Worm (Caenorhabditis elegans) whole organism, midembryonic: ENCODE measurements around the gene C17C3.5.

ENCODE experiments used
- T22C8.4 ChIP-seq: fragments of 200-800 bp; sonication (Bioruptor generic); IDR thresholded peaks from 2 replicates; pipeline ENCODE4 v1.3.6; 2022; ENCODE audit warnings: missing genetic modification characterization, missing compliant biosample characterization
- cog-1 ChIP-seq: sonication (generic microtip); optimal IDR thresholded peaks from 2 replicates; lab custom pipeline; 2016; ENCODE audit warnings: missing genetic modification characterization, missing compliant biosample characterization
- flt-1 ChIP-seq: fragments of 200-800 bp; sonication (Bioruptor generic); IDR thresholded peaks from 2 replicates; pipeline ENCODE4 v1.3.6; 2022; ENCODE audit warnings: missing genetic modification characterization, missing compliant biosample characterization
- klf-2 ChIP-seq: fragments of 200-800 bp; sonication (Bioruptor generic); conservative IDR thresholded peaks from 2 replicates; pipeline ENCODE4 v1.3.6; 2022; ENCODE audit warnings: missing genetic modification reagents, missing genetic modification characterization, missing compliant biosample characterization
- med-1 ChIP-seq: sonication (generic microtip); optimal IDR thresholded peaks from 2 replicates; lab custom pipeline; 2017; ENCODE audit warnings: missing genetic modification characterization, mild to moderate bottlenecking, missing compliant biosample characterization, antibody characterized with exemption, missing genetic modification reagents; ENCODE audit not compliant: insufficient read depth
- ref-1 ChIP-seq: fragments of 200-800 bp; sonication (Bioruptor generic); conservative IDR thresholded peaks from 2 replicates; pipeline ENCODE4 v1.3.6; 2022; ENCODE audit warnings: missing genetic modification reagents, missing genetic modification characterization, missing compliant biosample characterization
- tab-1 ChIP-seq: fragments of 200-800 bp; sonication (Bioruptor generic); IDR thresholded peaks from 2 replicates; pipeline ENCODE4 v1.3.6; 2022; ENCODE audit warnings: missing genetic modification characterization, missing compliant biosample characterization
- ztf-23 ChIP-seq: fragments of 200-800 bp; sonication (Bioruptor generic); IDR thresholded peaks from 2 replicates; pipeline ENCODE4 v1.3.6; 2022; ENCODE audit warnings: missing genetic modification reagents, missing genetic modification characterization, missing compliant biosample characterization
- ztf-29 ChIP-seq: fragments of 200-800 bp; sonication (Bioruptor generic); IDR thresholded peaks from 2 replicates; pipeline ENCODE4 v1.3.6; 2022; ENCODE audit warnings: missing genetic modification reagents, missing genetic modification characterization, missing compliant biosample characterization

The C17C3.5 gene

DNA sequence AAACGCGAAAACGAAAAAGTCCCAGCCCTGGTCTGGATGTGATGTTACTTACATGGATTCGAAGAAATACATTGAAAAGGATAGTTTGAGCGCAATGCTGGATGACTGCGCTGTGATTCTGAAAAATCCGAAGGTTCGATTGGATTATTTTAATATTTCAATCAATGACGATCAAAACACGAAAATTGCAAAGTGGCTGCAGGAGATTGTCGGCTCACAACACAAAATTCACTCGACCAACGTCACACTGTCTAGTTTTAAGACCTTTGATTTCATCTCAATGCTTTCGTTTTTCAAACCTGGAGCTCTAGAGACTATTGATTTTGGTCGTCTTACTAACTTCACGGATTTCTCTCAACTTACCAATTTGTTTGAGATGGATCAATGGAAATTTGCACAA, at the start of gene C17C3.5:
Gene C17C3.5 (plus strand): TSS at position 301 of the 400 bp plus-strand sequence.
- no peak for TF ChIP-seq T22C8.4 (GFP tag; lab: Robert Waterston, UW)
- no peak for TF ChIP-seq flt-1 (GFP tag; lab: Robert Waterston, UW)
- no peak for TF ChIP-seq tab-1 (GFP tag; lab: Robert Waterston, UW)
- TF ChIP-seq klf-2 (GFP tag; lab: Robert Waterston, UW), result no peak
- TF ChIP-seq ref-1, result no peak
- TF ChIP-seq ztf-23 (GFP tag; lab: Robert Waterston, UW), result no peak
- TF ChIP-seq med-1 (GFP tag; lab: Kevin White, UChicago), result no peak
- TF ChIP-seq cog-1, result no peak
- TF ChIP-seq ztf-29 (GFP tag; lab: Robert Waterston, UW), result no peak

DNA sequence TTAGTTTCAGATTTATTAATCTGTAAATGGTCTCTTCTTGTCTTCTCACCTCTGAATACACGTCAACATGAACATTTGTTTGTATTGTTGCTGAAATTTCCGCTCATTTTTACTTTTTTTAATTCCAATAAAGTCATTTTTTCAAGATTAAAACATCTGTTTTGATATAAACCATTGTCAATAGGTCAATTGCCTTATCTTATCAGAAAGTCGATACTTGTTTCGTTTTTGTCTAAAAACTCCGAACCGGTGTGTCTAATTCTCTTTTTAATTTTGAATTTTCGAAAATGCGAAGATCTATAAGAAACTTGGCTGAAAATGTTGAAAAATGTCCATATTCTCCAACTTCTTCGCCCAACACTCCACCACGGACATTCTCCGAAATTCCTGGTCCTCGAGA, 47.9 kb upstream of the C17C3.5 start, which contains the start of gene cyp-44A1:
Gene cyp-44A1 (plus strand): TSS at position 285 of the 400 bp plus-strand sequence.
- TF ChIP-seq flt-1 (GFP tag; lab: Robert Waterston, UW), result no peak
- no peak for TF ChIP-seq T22C8.4 (GFP tag; lab: Robert Waterston, UW)
- TF ChIP-seq klf-2 (GFP tag; lab: Robert Waterston, UW), result no peak
- no peak for TF ChIP-seq ztf-29 (GFP tag; lab: Robert Waterston, UW)
- no peak for TF ChIP-seq ref-1
- TF ChIP-seq cog-1, result no peak
- no peak for TF ChIP-seq tab-1 (GFP tag; lab: Robert Waterston, UW)
- TF ChIP-seq ztf-23 (GFP tag; lab: Robert Waterston, UW), result no peak
- no peak for TF ChIP-seq med-1 (GFP tag; lab: Kevin White, UChicago)

DNA sequence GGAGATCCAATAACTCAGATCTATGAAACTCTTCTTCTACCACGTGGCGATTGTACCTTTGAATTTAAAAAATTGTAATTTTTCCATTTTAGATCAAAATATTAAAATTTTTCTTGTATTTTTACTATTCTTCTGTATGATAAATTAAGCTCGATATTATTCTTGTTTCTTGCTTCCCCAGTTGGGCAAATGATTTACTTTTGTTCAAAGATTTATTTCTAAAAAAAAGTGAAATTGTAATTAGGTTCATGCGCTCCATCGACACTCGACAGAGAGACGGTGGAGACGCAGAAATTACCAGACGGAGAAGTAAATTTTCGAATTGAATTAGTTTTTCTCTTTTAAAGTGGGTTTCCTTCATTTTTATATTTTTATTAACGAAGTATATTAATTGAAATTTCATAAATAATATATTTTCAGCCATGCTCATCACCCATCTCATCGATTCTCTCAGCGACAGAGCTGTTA, 45.8 kb upstream of the C17C3.5 start, which contains the start of gene npp-24:
Gene npp-24 (plus strand): TSS at position 51 of the 468 bp plus-strand sequence.
- TF ChIP-seq tab-1 (GFP tag; lab: Robert Waterston, UW), result no peak
- TF ChIP-seq med-1 (GFP tag; lab: Kevin White, UChicago), result no peak
- TF ChIP-seq T22C8.4 (GFP tag; lab: Robert Waterston, UW), result no peak
- TF ChIP-seq flt-1 (GFP tag; lab: Robert Waterston, UW), result no peak
- TF ChIP-seq ztf-29 (GFP tag; lab: Robert Waterston, UW), result no peak
- TF ChIP-seq ref-1, result no peak
- TF ChIP-seq ztf-23 (GFP tag; lab: Robert Waterston, UW), result no peak
- no peak for TF ChIP-seq cog-1
- TF ChIP-seq klf-2 (GFP tag; lab: Robert Waterston, UW), result no peak

DNA sequence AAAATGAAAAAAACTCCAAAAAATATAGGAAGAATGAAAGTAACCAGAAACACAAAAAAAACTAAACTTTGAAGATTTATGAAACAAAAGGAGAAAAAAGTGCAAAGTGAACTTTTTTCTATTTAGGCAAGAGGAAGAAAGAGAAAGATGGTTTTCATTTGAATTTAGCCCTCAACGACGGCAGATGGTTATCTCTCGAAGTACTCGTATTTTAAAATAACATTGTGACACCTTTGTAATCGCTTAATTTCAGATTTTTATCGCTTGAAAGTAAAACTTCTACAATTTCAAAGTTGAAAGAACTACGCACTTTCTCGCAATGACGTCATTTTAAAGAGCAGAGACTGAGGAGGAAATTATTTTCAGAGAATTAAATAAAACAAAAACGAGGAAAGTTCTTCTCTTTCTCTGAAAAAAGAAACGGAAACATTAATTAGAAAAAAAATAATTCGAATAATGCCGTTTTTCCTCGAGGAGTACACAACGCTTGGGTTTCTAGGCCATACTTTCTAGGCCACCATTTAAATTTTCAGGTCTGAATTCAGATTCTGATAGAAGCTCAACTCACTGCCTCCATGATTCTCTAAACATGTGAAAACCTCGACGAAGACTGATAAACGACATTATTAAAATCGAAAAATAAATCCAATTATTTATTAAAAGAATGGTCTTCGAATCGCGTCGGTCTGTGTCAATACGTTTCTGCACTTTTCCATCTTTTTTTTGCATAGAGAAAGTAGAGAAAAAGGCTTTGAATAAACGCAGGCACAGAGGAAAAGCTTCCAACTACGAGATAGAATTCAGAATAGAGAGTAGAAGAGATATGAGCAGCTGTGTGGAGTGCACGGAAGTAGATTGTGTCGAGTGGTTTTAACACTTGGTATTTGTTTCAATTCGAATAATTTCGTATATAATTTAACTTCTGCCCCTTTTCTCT, 39.9 kb upstream of the C17C3.5 start:
- TF ChIP-seq ref-1 (no peak), tab-1 (GFP tag; lab: Robert Waterston, UW) (no peak), med-1 (GFP tag; lab: Kevin White, UChicago) (no peak), cog-1 (peak; percentile 44), flt-1 (GFP tag; lab: Robert Waterston, UW) (no peak), ztf-29 (GFP tag; lab: Robert Waterston, UW) (no peak)

DNA sequence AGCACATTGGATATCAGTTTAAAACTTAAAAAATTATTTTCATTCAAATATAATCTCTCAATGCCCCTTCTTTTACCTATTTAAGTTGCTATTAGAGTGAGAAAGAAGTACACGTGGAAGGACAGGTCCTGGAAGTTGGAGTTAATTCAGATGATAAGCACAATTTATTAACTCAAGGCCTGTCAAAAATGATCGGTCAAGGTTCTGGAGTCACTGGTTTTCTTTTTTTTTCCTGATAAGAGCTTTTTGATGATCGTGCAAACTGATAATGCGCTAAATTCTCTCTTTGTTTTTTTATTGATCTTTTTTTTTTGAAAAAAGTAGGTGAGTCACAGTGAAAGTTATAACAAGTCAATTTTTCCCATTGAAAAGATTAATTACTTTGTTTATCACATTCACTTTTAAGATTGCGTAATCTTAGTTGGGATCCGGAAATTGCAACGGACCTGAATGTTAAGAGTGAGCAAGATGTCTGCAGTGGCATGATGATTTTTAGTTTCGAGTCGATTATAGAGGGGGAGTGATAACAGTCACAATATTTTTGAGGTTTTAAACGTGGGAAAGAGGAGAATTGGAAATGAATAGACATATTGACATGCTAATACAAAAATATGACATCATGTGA, 39.0 kb upstream of the C17C3.5 start:
- TF ChIP-seq T22C8.4 (GFP tag; lab: Robert Waterston, UW) (no peak), tab-1 (GFP tag; lab: Robert Waterston, UW) (no peak), flt-1 (GFP tag; lab: Robert Waterston, UW) (no peak), med-1 (GFP tag; lab: Kevin White, UChicago) (no peak), ztf-23 (GFP tag; lab: Robert Waterston, UW) (no peak), ref-1 (no peak), klf-2 (GFP tag; lab: Robert Waterston, UW) (no peak), ztf-29 (GFP tag; lab: Robert Waterston, UW) (no peak), cog-1 (no peak)

DNA sequence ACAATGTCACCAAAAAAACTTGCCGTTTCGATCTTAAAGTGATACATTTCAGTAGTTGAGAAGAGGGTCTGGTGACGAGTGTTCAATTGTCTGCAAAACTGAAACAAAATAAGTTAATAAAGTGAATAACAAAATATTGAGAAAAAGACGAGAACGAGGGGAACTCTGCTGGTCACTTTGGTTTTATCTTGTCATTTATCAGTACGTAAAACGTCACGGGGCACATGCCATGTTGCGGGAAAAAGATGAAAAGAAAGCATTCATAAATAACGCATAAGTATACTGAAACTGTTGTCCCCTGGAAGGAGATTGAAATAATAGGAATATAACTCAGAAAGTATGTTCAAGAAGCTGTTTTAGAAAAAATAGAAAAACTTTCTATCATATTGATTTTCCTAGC, 36.8 kb upstream of the C17C3.5 start, which contains the start of gene sahd-1:
Gene sahd-1 (minus strand): TSS at position 100 of the 400 bp plus-strand sequence.
- TF ChIP-seq flt-1 (GFP tag; lab: Robert Waterston, UW), result no peak
- TF ChIP-seq tab-1 (GFP tag; lab: Robert Waterston, UW), result no peak
- TF ChIP-seq ztf-23 (GFP tag; lab: Robert Waterston, UW), result no peak
- no peak for TF ChIP-seq cog-1
- no peak for TF ChIP-seq klf-2 (GFP tag; lab: Robert Waterston, UW)
- TF ChIP-seq ztf-29 (GFP tag; lab: Robert Waterston, UW), result no peak
- TF ChIP-seq T22C8.4 (GFP tag; lab: Robert Waterston, UW), result no peak
- no peak for TF ChIP-seq med-1 (GFP tag; lab: Kevin White, UChicago)
- no peak for TF ChIP-seq ref-1

DNA sequence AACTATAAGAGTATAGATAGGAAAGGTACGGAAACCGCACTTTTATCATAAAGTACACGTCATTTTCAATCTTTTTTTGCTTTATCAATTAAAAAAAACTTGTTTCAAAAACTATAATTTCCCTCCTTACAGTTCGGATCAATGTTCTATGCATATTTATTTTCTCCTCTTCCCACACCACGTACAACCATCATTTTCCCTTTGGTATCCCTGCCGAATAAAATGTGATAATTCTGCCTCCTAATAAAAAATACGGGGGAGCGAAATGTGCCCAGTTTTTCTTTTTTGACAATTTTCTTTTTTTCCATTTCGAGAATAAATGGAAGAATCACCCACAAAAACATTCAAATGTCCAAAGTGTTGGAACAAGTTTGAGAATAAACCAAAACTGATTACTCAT, 36.1 kb upstream of the C17C3.5 start, which contains the start of gene ZK177.3:
Gene ZK177.3 (plus strand): TSS at position 301 of the 400 bp plus-strand sequence.
- no peak for TF ChIP-seq T22C8.4 (GFP tag; lab: Robert Waterston, UW)
- TF ChIP-seq ztf-29 (GFP tag; lab: Robert Waterston, UW), result no peak
- TF ChIP-seq flt-1 (GFP tag; lab: Robert Waterston, UW), result no peak
- TF ChIP-seq med-1 (GFP tag; lab: Kevin White, UChicago), result no peak
- no peak for TF ChIP-seq ztf-23 (GFP tag; lab: Robert Waterston, UW)
- TF ChIP-seq klf-2 (GFP tag; lab: Robert Waterston, UW), result no peak
- TF ChIP-seq ref-1, result no peak
- TF ChIP-seq tab-1 (GFP tag; lab: Robert Waterston, UW), result no peak
- no peak for TF ChIP-seq cog-1

DNA sequence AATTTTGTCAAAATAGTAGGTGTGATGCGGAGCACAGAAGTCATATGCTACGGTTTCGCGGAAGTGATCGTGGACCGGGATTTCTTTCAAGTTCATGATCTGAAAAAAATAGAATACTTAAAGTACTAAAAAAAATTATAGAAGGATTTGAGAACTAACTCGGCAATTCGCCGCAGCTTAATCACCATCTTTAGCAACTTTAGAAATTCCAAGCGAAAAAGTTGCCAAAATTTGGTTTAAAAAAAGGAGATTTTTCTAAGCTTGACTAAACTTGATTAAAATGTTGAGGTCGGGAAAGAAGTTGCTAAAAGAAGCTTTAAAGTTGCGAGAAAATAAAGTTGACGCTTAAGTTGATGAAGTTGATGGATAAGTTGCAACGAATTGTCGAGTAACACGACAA, 34.0 kb upstream of the C17C3.5 start, which contains the start of gene ZK177.9:
Gene ZK177.9 (minus strand): TSS at position 101 of the 400 bp plus-strand sequence.
- TF ChIP-seq tab-1 (GFP tag; lab: Robert Waterston, UW) (no peak), cog-1 (no peak), flt-1 (GFP tag; lab: Robert Waterston, UW) (no peak), ztf-29 (GFP tag; lab: Robert Waterston, UW) (no peak), klf-2 (GFP tag; lab: Robert Waterston, UW) (no peak), med-1 (GFP tag; lab: Kevin White, UChicago) (no peak), ztf-23 (GFP tag; lab: Robert Waterston, UW) (no peak), T22C8.4 (GFP tag; lab: Robert Waterston, UW) (no peak), ref-1 (no peak)
